Fruit fly (Drosophila melanogaster): ENCODE data around the gene mrn.

Gene mrn

DNA sequence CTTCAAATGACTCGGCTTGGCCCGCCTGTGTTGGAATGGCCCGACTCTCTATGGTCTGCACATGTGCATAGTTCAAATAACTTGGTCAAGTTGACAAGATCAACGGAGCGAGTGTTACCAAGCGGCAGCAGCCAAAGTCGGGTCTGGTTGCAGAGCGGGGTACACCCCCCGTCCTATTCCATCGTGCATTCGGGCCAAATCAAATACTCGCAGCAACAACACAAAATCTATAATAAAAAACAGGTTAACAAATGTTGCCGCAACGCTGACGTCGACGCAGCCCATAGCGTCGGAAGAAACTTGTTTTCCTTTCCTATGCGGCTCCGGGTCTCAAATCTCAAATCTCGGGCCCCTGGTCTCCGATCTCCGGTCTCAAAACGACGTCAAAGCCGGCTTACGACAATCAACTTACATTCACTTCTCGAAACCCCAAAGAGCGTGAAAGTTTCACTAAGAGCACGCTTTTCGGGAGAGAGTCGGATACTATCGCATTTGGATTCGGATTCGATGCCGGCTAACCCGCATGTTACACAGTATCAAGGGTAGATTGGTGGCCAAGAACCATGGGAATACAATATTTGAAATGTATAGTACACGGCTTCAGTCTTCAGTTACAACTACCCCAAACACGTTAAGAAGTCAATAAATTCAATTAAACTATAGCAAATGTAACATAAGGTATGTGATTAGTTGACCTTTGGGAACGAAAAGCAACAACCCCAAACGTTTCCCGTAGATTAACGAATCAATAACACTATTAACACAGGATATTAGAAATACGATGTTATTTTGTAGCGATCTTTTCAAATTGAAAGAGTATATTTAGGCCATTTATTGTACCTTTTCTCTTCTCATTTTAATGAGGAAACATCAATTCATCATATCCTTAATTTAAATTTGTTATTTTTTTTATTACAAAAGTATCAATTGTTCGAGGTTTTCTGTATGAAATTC is 45.8 kb downstream of the mrn start (continued):
- TF ChIP-seq CG11085 (GFP tag; IDR thresholded peaks at IDR 0.05) = no peak
- TF ChIP-seq B-H2 (GFP tag; optimal IDR thresholded peaks at IDR 0.05) = no peak
- no peak for TF ChIP-seq CG11247 (GFP tag; IDR thresholded peaks at IDR 0.05)
- no peak for TF ChIP-seq CG17568 (GFP tag; optimal IDR thresholded peaks at IDR 0.05)
- 0 out of 3 replicates have a peak, but pooled peaks have one; percentile 25 for TF ChIP-seq Aef1 (GFP tag; IDR thresholded peaks at IDR 0.05)
- TF ChIP-seq insv (GFP tag; optimal IDR thresholded peaks at IDR 0.05) = no peak
- TF ChIP-seq CG8089 (GFP tag; optimal IDR thresholded peaks at IDR 0.05) = peak; percentile 2
- TF ChIP-seq CG11723 (GFP tag; optimal IDR thresholded peaks at IDR 0.05) = peak; percentile 61
- 0 out of 2 replicates have a peak, but pooled peaks have one; percentile 28 for TF ChIP-seq Taf1 (GFP tag; IDR thresholded peaks at IDR 0.05)
- peak; percentile 51 for TF ChIP-seq CG3847 (GFP tag; IDR thresholded peaks at IDR 0.05)
- TF ChIP-seq Atf-2 (GFP tag; optimal IDR thresholded peaks at IDR 0.05) = peak; percentile 58
- TF ChIP-seq crol (GFP tag; IDR thresholded peaks at IDR 0.05) = peak; percentile 83
- peak; percentile 46 for TF ChIP-seq Mes4 (GFP tag; optimal IDR thresholded peaks at IDR 0.05)
- peak; percentile 37 for TF ChIP-seq jing (GFP tag; optimal IDR thresholded peaks at IDR 0.05)
- no peak for TF ChIP-seq CG14014 (GFP tag; IDR thresholded peaks at IDR 0.05)
- peak; percentile 44 for TF ChIP-seq CG1603 (tag; optimal IDR thresholded peaks at IDR 0.05)
- peak; percentile 53 for TF ChIP-seq CG12155 (GFP tag; optimal IDR thresholded peaks at IDR 0.05)
- 0 out of 3 replicates have a peak, but pooled peaks have one; percentile 37 for TF ChIP-seq dysf (GFP tag; IDR thresholded peaks at IDR 0.05)
- peak; percentile 29; the same call in 1 of the 2 replicates for TF ChIP-seq H2.0 (GFP tag; IDR thresholded peaks at IDR 0.05)
- 0 out of 2 replicates have a peak, but pooled peaks have one; percentile 20 for TF ChIP-seq E2f1 (GFP tag; IDR thresholded peaks at IDR 0.05)
- TF ChIP-seq CG5180 (GFP tag; optimal IDR thresholded peaks at IDR 0.05) = peak; percentile 6
- peak; percentile 59; the same call in 1 of the 2 replicates for TF ChIP-seq CG31441 (GFP tag; IDR thresholded peaks at IDR 0.05)
- TF ChIP-seq dimm (GFP tag; IDR thresholded peaks at IDR 0.05) = no peak
- TF ChIP-seq Atf6 (GFP tag; IDR thresholded peaks at IDR 0.05) = peak; percentile 15; the same call in 1 of the 2 replicates
- peak; percentile 93 for TF ChIP-seq CG3163 (GFP tag; optimal IDR thresholded peaks at IDR 0.05)
- peak; percentile 5 for TF ChIP-seq CG4617 (GFP tag; optimal IDR thresholded peaks at IDR 0.05; ENCODE audit: borderline replicate concordance)
- peak; percentile 22 for TF ChIP-seq CG17829 (tag; optimal IDR thresholded peaks at IDR 0.05)
- TF ChIP-seq Spps (tag; optimal IDR thresholded peaks at IDR 0.05) = no peak
- TF ChIP-seq Dek (tag; optimal IDR thresholded peaks at IDR 0.05) = peak; percentile 70
- TF ChIP-seq Adf1 (GFP tag; IDR thresholded peaks at IDR 0.05) = peak; percentile 73
- TF ChIP-seq CG18011 (GFP tag; optimal IDR thresholded peaks at IDR 0.05) = peak; percentile 11
- TF ChIP-seq sqz (GFP tag; optimal IDR thresholded peaks at IDR 0.05) = peak; percentile 69
- peak; percentile 16 for TF ChIP-seq p53 (GFP tag; optimal IDR thresholded peaks at IDR 0.05)
- peak; percentile 3 for TF ChIP-seq exex (tag; optimal IDR thresholded peaks at IDR 0.05)
- peak; percentile 43 for TF ChIP-seq NfI (GFP tag; optimal IDR thresholded peaks at IDR 0.05)
- peak; percentile 48 for TF ChIP-seq gro (GFP tag; optimal IDR thresholded peaks at IDR 0.05)
- peak; percentile 99 for TF ChIP-seq D19B (GFP tag; optimal IDR thresholded peaks at IDR 0.05)
- TF ChIP-seq BEAF-32 (GFP tag; optimal IDR thresholded peaks at IDR 0.05) = no peak
- no peak for TF ChIP-seq ato (GFP tag; IDR thresholded peaks at IDR 0.05; ENCODE audit: partially characterized antibody)
- 0 out of 4 replicates have a peak, but pooled peaks have one; percentile 5 for TF ChIP-seq Dll (GFP tag; IDR thresholded peaks at IDR 0.05; ENCODE audit: partially characterized antibody)
- peak; percentile 72 for TF ChIP-seq bcd (GFP tag; optimal IDR thresholded peaks at IDR 0.05)
- TF ChIP-seq CG15696 (tag; optimal IDR thresholded peaks at IDR 0.05) = peak; percentile 38
- TF ChIP-seq CG2712 (tag; optimal IDR thresholded peaks at IDR 0.05) = peak; percentile 63
- TF ChIP-seq pros (GFP tag; optimal IDR thresholded peaks at IDR 0.05) = peak; percentile 18
- peak; percentile 29 for TF ChIP-seq dm (GFP tag; optimal IDR thresholded peaks at IDR 0.05)
- peak; percentile 84 for TF ChIP-seq CG13775 (GFP tag; optimal IDR thresholded peaks at IDR 0.05)
- no peak for TF ChIP-seq CG4282 (GFP tag; optimal IDR thresholded peaks at IDR 0.05)
- TF ChIP-seq CG15011 (GFP tag; optimal IDR thresholded peaks at IDR 0.05) = peak; percentile 57

Measured in whole organism, embryonic.